Worm (Caenorhabditis elegans): ENCODE results near the gene ceh-16.

Gene ceh-16

ce11 chrIII:8609683-8610082 lies 12.9 kb upstream of the ceh-16 start, which contains the start of gene C06E1.9:
TSS of gene C06E1.9 (minus strand) at chrIII:8609783.
- no peak for TF ChIP-seq ztf-29 (GFP tag; IDR thresholded peaks at IDR 0.05)
- TF ChIP-seq cog-1 (tag; optimal IDR thresholded peaks at IDR 0.05), result no peak
- no peak for TF ChIP-seq ref-1 (GFP tag; conservative IDR thresholded peaks at IDR 0.05)
- no peak for TF ChIP-seq med-1 (GFP tag; optimal IDR thresholded peaks at IDR 0.05; ENCODE audit: insufficient read depth)
- TF ChIP-seq T22C8.4 (GFP tag; IDR thresholded peaks at IDR 0.05), result no peak

DNA sequence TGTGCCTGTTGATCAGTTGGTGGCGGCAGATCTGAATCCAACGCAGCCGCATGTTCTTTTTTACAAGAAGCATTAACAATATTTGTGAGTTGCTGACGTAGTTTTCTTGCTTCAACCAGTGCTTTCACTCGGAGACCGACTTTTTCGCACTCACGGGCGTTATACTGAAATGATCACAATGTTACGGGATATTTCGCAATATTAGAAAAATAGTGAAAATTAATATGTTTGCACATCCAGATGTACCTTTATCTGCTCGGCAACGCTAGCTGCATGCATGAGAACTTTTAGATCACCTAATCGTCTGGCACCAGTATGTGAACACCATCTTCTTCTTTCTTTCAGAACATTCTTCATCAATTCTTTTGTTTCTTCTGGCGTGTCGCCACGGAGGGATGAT lies 11.3 kb upstream of the ceh-16 start:
- no peak for TF ChIP-seq med-1 (GFP tag; optimal IDR thresholded peaks at IDR 0.05; ENCODE audit: insufficient read depth)
- TF ChIP-seq flt-1 (GFP tag; IDR thresholded peaks at IDR 0.05), result no peak
- no peak for TF ChIP-seq ztf-29 (GFP tag; IDR thresholded peaks at IDR 0.05)

ce11 chrIII:8613573-8613972 lies 9.0 kb upstream of the ceh-16 start:
- no peak for TF ChIP-seq tab-1 (GFP tag; IDR thresholded peaks at IDR 0.05)
- TF ChIP-seq ztf-23 (GFP tag; IDR thresholded peaks at IDR 0.05), result no peak
- no peak for TF ChIP-seq med-1 (GFP tag; optimal IDR thresholded peaks at IDR 0.05; ENCODE audit: insufficient read depth)

- TF ChIP-seq ztf-23 (GFP tag; IDR thresholded peaks at IDR 0.05) (no peak), cog-1 (tag; optimal IDR thresholded peaks at IDR 0.05) (no peak), med-1 (GFP tag; optimal IDR thresholded peaks at IDR 0.05; ENCODE audit: insufficient read depth) (no peak), ztf-29 (GFP tag; IDR thresholded peaks at IDR 0.05) (no peak), T22C8.4 (GFP tag; IDR thresholded peaks at IDR 0.05) (no peak), flt-1 (GFP tag; IDR thresholded peaks at IDR 0.05) (no peak), klf-2 (GFP tag; conservative IDR thresholded peaks at IDR 0.05) (no peak), ref-1 (GFP tag; conservative IDR thresholded peaks at IDR 0.05) (no peak), tab-1 (GFP tag; IDR thresholded peaks at IDR 0.05) (no peak)
Observed at ce11 chrIII:8614490-8614889, 8.0 kb upstream of the ceh-16 start, which contains the start of gene rha-2. TSS of gene rha-2 (minus strand) at chrIII:8614569.

- no peak for TF ChIP-seq ref-1 (GFP tag; conservative IDR thresholded peaks at IDR 0.05)
- no peak for TF ChIP-seq ztf-29 (GFP tag; IDR thresholded peaks at IDR 0.05)
- TF ChIP-seq med-1 (GFP tag; optimal IDR thresholded peaks at IDR 0.05; ENCODE audit: insufficient read depth), result no peak
- no peak for TF ChIP-seq klf-2 (GFP tag; conservative IDR thresholded peaks at IDR 0.05)
- no peak for TF ChIP-seq tab-1 (GFP tag; IDR thresholded peaks at IDR 0.05)
- TF ChIP-seq flt-1 (GFP tag; IDR thresholded peaks at IDR 0.05), result no peak
- TF ChIP-seq ztf-23 (GFP tag; IDR thresholded peaks at IDR 0.05), result no peak
- no peak for TF ChIP-seq cog-1 (tag; optimal IDR thresholded peaks at IDR 0.05)
- no peak for TF ChIP-seq T22C8.4 (GFP tag; IDR thresholded peaks at IDR 0.05)
Observed at ce11 chrIII:8616587-8616986, 5.9 kb upstream of the ceh-16 start, which contains the start of gene C06E1.11. TSS of gene C06E1.11 (minus strand) at chrIII:8616687.

DNA sequence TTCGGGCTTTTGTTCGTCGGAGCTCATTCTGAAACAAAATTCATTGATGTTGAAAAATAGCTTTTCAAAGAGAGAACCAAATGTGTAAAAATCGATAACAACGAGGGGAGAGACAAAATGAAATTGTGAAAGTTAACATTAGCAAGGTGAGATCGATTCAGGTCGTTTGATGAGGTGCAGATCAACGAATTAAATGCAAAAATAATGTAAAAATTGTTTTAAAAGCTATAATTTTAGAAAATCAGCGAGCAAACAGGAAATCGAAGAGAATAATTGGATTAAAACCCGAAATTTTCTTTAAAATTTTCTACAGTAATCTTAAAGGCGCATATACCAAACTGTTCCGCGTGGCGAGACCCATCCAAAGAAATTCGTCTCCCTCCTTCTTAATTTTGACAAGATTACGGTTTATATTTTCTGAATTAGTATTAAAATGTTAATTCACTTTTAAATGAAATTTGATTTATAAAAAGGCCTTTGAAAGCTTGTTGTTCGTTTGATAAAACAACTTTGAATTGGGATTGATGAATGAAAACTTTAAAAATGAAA lies 4.0 kb upstream of the ceh-16 start, which contains the start of gene C13G5.2:
Gene C13G5.2, minus strand, starts transcription at position 51 of the 549 bp plus-strand sequence.
- TF ChIP-seq klf-2 (GFP tag; conservative IDR thresholded peaks at IDR 0.05) (no peak), T22C8.4 (GFP tag; IDR thresholded peaks at IDR 0.05) (peak; percentile 26; the same call in 1 of the 2 replicates)

DNA sequence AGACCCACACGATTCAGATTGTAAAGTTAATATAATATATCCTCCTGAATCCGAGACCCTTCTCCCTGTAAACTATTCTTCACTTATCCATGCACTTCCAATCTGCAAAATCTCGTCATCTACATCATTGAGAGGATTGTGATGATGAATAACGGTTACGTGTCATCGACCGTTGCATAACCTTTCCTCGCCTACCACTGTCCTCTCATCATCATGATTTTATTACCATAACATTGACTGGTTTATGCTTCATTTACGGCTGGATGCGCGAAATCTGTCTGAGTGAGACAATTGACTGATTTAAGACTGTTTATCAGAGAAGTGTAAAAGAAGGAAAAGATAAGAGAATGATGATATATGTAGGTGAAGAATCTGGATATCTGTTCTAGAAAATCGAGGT lies 2.3 kb upstream of the ceh-16 start:
- TF ChIP-seq med-1 (GFP tag; optimal IDR thresholded peaks at IDR 0.05; ENCODE audit: insufficient read depth) (no peak), klf-2 (GFP tag; conservative IDR thresholded peaks at IDR 0.05) (no peak), ztf-29 (GFP tag; IDR thresholded peaks at IDR 0.05) (no peak)

- TF ChIP-seq cog-1 (tag; optimal IDR thresholded peaks at IDR 0.05) (no peak), flt-1 (GFP tag; IDR thresholded peaks at IDR 0.05) (no peak), ref-1 (GFP tag; conservative IDR thresholded peaks at IDR 0.05) (no peak), klf-2 (GFP tag; conservative IDR thresholded peaks at IDR 0.05) (no peak), med-1 (GFP tag; optimal IDR thresholded peaks at IDR 0.05; ENCODE audit: insufficient read depth) (no peak), ztf-23 (GFP tag; IDR thresholded peaks at IDR 0.05) (no peak), ztf-29 (GFP tag; IDR thresholded peaks at IDR 0.05) (no peak), tab-1 (GFP tag; IDR thresholded peaks at IDR 0.05) (no peak), T22C8.4 (GFP tag; IDR thresholded peaks at IDR 0.05) (no peak)
Observed at ce11 chrIII:8621002-8621401, 1.5 kb upstream of the ceh-16 start.

DNA sequence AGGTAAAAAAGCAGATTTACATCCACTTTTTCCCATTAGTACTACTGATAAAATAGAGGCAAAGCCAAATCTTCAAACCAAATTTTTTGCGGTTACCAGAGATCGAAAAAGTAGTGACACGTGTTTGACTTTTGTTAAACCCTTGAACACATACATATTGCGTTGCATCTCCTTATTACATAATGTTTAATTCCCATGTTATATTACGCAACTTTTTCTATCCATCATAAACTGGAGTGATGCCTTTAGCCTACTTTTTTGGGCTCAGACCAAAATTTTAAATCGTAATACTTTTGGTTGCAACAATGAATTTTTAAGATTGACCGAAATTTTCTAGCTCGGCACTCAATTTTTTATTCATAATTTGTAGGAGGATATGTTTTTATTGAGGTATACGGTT lies 553 bp upstream of the ceh-16 start:
- TF ChIP-seq med-1 (GFP tag; optimal IDR thresholded peaks at IDR 0.05; ENCODE audit: insufficient read depth) (no peak), cog-1 (tag; optimal IDR thresholded peaks at IDR 0.05) (no peak), T22C8.4 (GFP tag; IDR thresholded peaks at IDR 0.05) (no peak), ref-1 (GFP tag; conservative IDR thresholded peaks at IDR 0.05) (no peak), ztf-29 (GFP tag; IDR thresholded peaks at IDR 0.05) (no peak), ztf-23 (GFP tag; IDR thresholded peaks at IDR 0.05) (no peak), flt-1 (GFP tag; IDR thresholded peaks at IDR 0.05) (no peak), tab-1 (GFP tag; IDR thresholded peaks at IDR 0.05) (no peak), klf-2 (GFP tag; conservative IDR thresholded peaks at IDR 0.05) (no peak)

DNA sequence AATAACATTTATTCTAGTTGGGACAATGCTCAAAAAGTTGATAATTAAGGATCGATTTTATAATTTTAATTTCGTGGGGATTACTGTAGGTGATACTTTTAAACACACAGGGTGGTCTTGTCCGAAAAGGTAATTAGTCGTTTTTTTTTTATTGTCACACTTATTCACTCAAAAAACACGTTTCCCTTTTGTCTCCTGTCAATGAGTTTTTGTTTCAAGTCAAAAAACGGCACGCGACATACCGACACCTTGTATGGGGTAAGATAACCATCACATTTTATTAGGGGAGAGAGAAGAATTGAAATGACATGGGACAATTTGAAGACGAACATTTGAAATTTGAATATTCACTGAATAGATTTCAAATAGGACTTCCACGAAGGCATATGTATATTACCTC lies 2.6 kb downstream of the ceh-16 start:
- TF ChIP-seq ref-1 (GFP tag; conservative IDR thresholded peaks at IDR 0.05), result no peak
- TF ChIP-seq tab-1 (GFP tag; IDR thresholded peaks at IDR 0.05), result no peak
- TF ChIP-seq cog-1 (tag; optimal IDR thresholded peaks at IDR 0.05), result no peak
- no peak for TF ChIP-seq T22C8.4 (GFP tag; IDR thresholded peaks at IDR 0.05)
- TF ChIP-seq flt-1 (GFP tag; IDR thresholded peaks at IDR 0.05), result no peak
- no peak for TF ChIP-seq ztf-29 (GFP tag; IDR thresholded peaks at IDR 0.05)
- TF ChIP-seq ztf-23 (GFP tag; IDR thresholded peaks at IDR 0.05), result no peak
- TF ChIP-seq med-1 (GFP tag; optimal IDR thresholded peaks at IDR 0.05; ENCODE audit: insufficient read depth), result no peak
- no peak for TF ChIP-seq klf-2 (GFP tag; conservative IDR thresholded peaks at IDR 0.05)

All from whole organism, midembryonic.